Worm (Caenorhabditis elegans): ENCODE results near the gene K05F6.12.
A peak's percentile ranks its signal among the peaks of the same experiment; 100 is the strongest.

Gene K05F6.12

DNA sequence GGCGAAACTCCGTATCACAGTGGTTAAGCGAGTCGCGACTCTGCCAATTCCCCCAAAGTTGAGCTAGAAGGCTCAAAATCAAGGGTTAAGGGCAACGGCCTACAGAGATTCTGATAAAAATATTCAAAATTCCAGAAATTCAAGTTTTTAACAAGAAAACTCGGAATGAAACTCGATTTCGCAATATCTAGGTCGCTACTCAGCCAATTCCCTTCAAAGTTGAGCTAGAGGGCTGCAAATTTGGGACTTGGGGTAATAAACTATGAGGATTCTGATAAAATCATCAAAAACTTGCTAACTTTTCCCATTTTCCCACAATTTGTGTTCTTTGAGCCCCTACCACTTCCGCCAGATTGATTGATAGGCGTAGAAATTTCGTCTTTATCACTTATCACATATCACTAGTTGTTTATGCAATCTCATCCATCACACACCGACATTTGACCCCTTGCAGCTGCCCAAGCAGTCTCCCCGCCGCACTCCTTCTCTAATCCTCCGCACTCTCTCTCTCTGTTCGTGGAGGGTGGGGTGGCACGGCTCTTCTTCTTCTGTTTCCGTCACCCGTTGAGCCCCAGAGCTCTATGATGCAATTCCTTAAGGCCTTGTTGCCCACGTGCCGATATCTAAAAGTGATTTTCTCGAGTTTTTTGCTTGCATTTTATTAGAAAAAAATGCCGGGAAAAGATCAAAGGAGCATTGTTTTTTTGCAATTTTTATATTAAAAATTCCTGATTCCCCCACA is 43.9 kb upstream of the K05F6.12 start (continued):
- TF ChIP-seq unc-98 (GFP tag; IDR thresholded peaks at IDR 0.05) (0 out of 2 replicates have a peak, but pooled peaks have one; percentile 28), unc-130 (tag; optimal IDR thresholded peaks at IDR 0.05) (peak; percentile 7), mdl-1 (tag; optimal IDR thresholded peaks at IDR 0.05) (peak in 1 of 2 experiments; percentile 61), lin-39 (tag; optimal IDR thresholded peaks at IDR 0.05) (peak; percentile 54), ceh-82 (tag; optimal IDR thresholded peaks at IDR 0.05) (peak in 1 of 3 experiments; percentile 32), efl-1 (optimal IDR thresholded peaks at IDR 0.05) (peak; percentile 31 to 33), efl-1 (GFP tag; optimal IDR thresholded peaks at IDR 0.05 in 1 of 2) (peak in 1 of 2 experiments; percentile 27), lin-14 (GFP tag; optimal IDR thresholded peaks at IDR 0.05) (peak; percentile 95), swsn-7 (tag; optimal IDR thresholded peaks at IDR 0.05) (peak; percentile 38), lsy-2 (tag; optimal IDR thresholded peaks at IDR 0.05) (peak; percentile 44 to 46), nhr-12 (tag; optimal IDR thresholded peaks at IDR 0.05) (no peak), tbx-2 (tag; optimal IDR thresholded peaks at IDR 0.05) (peak; percentile 30), lin-15B (tag; optimal IDR thresholded peaks at IDR 0.05) (no peak), mep-1 (tag; optimal IDR thresholded peaks at IDR 0.05) (peak; percentile 15), hpl-2 (GFP tag; optimal IDR thresholded peaks at IDR 0.05) (no peak), dsc-1 (tag; optimal IDR thresholded peaks at IDR 0.05) (peak; percentile 23), rnt-1 (tag; optimal IDR thresholded peaks at IDR 0.05) (peak; percentile 90)

DNA sequence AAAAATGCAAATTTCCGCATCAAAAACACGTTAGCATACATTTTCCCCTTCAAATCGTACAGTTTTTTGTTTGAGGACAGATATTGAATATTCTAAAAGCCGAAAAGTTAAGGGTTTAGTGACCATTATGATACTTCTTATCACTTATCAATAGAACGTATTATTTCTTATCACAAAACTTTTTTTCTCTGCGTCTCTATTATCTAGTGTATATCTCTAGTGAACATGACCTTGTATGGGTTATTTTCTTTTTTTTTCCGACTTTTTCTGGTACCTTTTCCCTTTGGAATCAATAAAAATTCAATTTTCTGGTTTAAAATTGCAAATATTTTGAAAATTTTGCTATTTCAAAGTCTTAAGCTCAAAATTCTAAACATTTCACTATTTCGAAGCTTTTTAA is 42.1 kb upstream of the K05F6.12 start:
- TF ChIP-seq nhr-85 (tag) (no peak), ceh-88 (GFP tag; IDR thresholded peaks at IDR 0.05) (no peak), elt-3 (tag; optimal IDR thresholded peaks at IDR 0.05) (peak in 5 of 6 experiments; percentile 10 to 87 (median 33)), vab-15 (tag; optimal IDR thresholded peaks at IDR 0.05) (no peak), elt-2 (tag; optimal IDR thresholded peaks at IDR 0.05) (peak; percentile 76), hlh-17 (GFP tag; optimal IDR thresholded peaks at IDR 0.05; ENCODE audit: borderline replicate concordance) (no peak), tlp-1 (tag; optimal IDR thresholded peaks at IDR 0.05) (peak; percentile 13), ces-1 (GFP tag; optimal IDR thresholded peaks at IDR 0.05) (no peak), lin-35 (GFP tag; optimal IDR thresholded peaks at IDR 0.05) (peak in 1 of 2 experiments; percentile 2), lin-14 (GFP tag; optimal IDR thresholded peaks at IDR 0.05) (peak; percentile 3), zip-4 (GFP tag; optimal IDR thresholded peaks at IDR 0.05) (no peak)

- no peak for TF ChIP-seq ceh-88 (GFP tag; IDR thresholded peaks at IDR 0.05)
- TF ChIP-seq lin-14 (GFP tag; optimal IDR thresholded peaks at IDR 0.05): peak; percentile 1
Measured at ce11 chrII:1504266-1504665, 41.5 kb upstream of the K05F6.12 start, which contains the start of gene fdgt-1. TSS of gene fdgt-1 (plus strand) at chrII:1504566.

ce11 chrII:1517354-1517753 is 28.4 kb upstream of the K05F6.12 start, which contains the start of gene math-45:
TSS of gene math-45 (minus strand) at chrII:1517454.
- TF ChIP-seq efl-1 (optimal IDR thresholded peaks at IDR 0.05) (no peak), efl-1 (GFP tag; optimal IDR thresholded peaks at IDR 0.05 in 1 of 2) (peak in 1 of 2 experiments; percentile 37), aly-2 (tag; optimal IDR thresholded peaks at IDR 0.05) (no peak), elt-2 (tag; optimal IDR thresholded peaks at IDR 0.05) (peak; percentile 8)

DNA sequence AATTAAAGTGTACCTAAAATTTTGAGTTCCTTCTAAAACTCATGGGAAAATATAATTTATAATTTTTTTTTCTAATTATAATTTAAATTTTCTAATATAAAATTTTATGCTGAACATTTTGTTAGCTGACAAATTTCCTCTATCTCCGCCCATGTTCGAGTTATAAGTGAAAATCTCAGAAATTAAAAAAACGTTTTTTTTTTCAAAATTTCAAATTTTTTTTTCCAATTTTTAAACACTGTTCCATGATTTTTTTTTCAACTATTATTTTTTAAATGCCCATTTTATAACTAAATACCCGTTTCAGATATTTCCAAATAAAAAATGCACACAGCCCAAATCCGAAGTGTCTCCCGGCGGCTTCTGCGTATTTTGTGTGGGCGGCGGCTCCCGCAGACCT is 26.8 kb upstream of the K05F6.12 start, which contains the start of gene Y51H7BR.8:
TSS of gene Y51H7BR.8 (plus strand) at position 301 of the 400 bp plus-strand sequence.
- TF ChIP-seq ceh-90 (tag; optimal IDR thresholded peaks at IDR 0.05) (no peak), lsy-2 (tag; optimal IDR thresholded peaks at IDR 0.05) (no peak), lin-15B (tag; optimal IDR thresholded peaks at IDR 0.05) (no peak), pqm-1 (tag; optimal IDR thresholded peaks at IDR 0.05) (no peak), fkh-10 (GFP tag; optimal IDR thresholded peaks at IDR 0.05) (no peak), tlp-1 (tag; optimal IDR thresholded peaks at IDR 0.05) (no peak), efl-1 (optimal IDR thresholded peaks at IDR 0.05) (no peak), efl-1 (GFP tag; optimal IDR thresholded peaks at IDR 0.05 in 1 of 2) (no peak), dpl-1 (GFP tag; optimal IDR thresholded peaks at IDR 0.05) (no peak), lir-3 (tag; optimal IDR thresholded peaks at IDR 0.05; ENCODE audit: poor library complexity) (no peak), hpl-2 (GFP tag; optimal IDR thresholded peaks at IDR 0.05) (no peak), efl-3 (GFP tag; optimal IDR thresholded peaks at IDR 0.05) (no peak), lin-35 (GFP tag; optimal IDR thresholded peaks at IDR 0.05) (no peak), tbx-2 (tag; optimal IDR thresholded peaks at IDR 0.05) (no peak), unc-130 (tag; optimal IDR thresholded peaks at IDR 0.05) (no peak), nhr-11 (tag; optimal IDR thresholded peaks at IDR 0.05) (no peak), fkh-8 (tag; optimal IDR thresholded peaks at IDR 0.05) (no peak), nhr-12 (tag; optimal IDR thresholded peaks at IDR 0.05) (no peak)
